Worm (Caenorhabditis elegans): ENCODE results near the gene cpg-19.

- TF ChIP-seq ccch-3 (GFP tag; optimal IDR thresholded peaks at IDR 0.05) = no peak
- TF ChIP-seq ztf-18 (tag; optimal IDR thresholded peaks at IDR 0.05) = no peak
- TF ChIP-seq ceh-100 (GFP tag; IDR thresholded peaks at IDR 0.05) = no peak
- TF ChIP-seq ceh-27 (GFP tag; optimal IDR thresholded peaks at IDR 0.05) = no peak
Observed at ce11 chrX:16641678-16642077, 20.1 kb downstream of the cpg-19 start.
